Fruit fly (Drosophila melanogaster) whole organism, embryonic: Measurements from ENCODE around the gene CG15262.
A peak's percentile ranks its signal among the peaks of the same experiment; 100 is the strongest.

ENCODE experiments used
- Blimp-1 ChIP-seq: fragments of 200-800 bp; sonication (Bioruptor generic); optimal IDR thresholded peaks from 3 replicates; lab custom pipeline; 2018; ENCODE audit warnings: missing biosample characterization, missing genetic modification characterization, mild to moderate bottlenecking, moderate library complexity, missing genetic modification reagents
- CG1024 ChIP-seq: fragments of 200-800 bp; sonication (Bioruptor generic); IDR thresholded peaks from 2 replicates; pipeline ENCODE4 v1.3.6; 2022; ENCODE audit warnings: missing biosample characterization, missing genetic modification characterization
- CG10979 ChIP-seq: fragments of 200-800 bp; sonication (Bioruptor generic); optimal IDR thresholded peaks from 2 replicates; lab custom pipeline; 2018; ENCODE audit warnings: missing biosample characterization, mild to moderate bottlenecking, missing genetic modification characterization, moderate library complexity
- CG11398 ChIP-seq: fragments of 200-800 bp; sonication (Bioruptor generic); optimal IDR thresholded peaks from 2 replicates; lab custom pipeline; 2016; ENCODE audit warnings: missing biosample characterization, missing genetic modification characterization
- CG11560 ChIP-seq: fragments of 200-800 bp; sonication (Bioruptor generic); IDR thresholded peaks from 3 replicates; pipeline ENCODE4 v1.3.6; 2022; ENCODE audit warnings: missing biosample characterization, missing genetic modification characterization
- CG12104 ChIP-seq: fragments of 200-800 bp; sonication (Bioruptor generic); optimal IDR thresholded peaks from 3 replicates; lab custom pipeline; 2016; ENCODE audit warnings: missing biosample characterization, missing genetic modification characterization
- CG12659 ChIP-seq: fragments of 200-800 bp; sonication (Bioruptor generic); optimal IDR thresholded peaks from 3 replicates; lab custom pipeline; 2017; ENCODE audit warnings: mild to moderate bottlenecking, missing biosample characterization, missing genetic modification reagents, missing genetic modification characterization
- CG13287 ChIP-seq: fragments of 200-800 bp; sonication (Bioruptor generic); IDR thresholded peaks from 2 replicates; pipeline ENCODE4 v1.3.6; 2022; ENCODE audit warnings: missing biosample characterization, missing genetic modification characterization; ENCODE audit not compliant: partially characterized antibody
- CG13894 ChIP-seq: fragments of 200-800 bp; sonication (Bioruptor generic); optimal IDR thresholded peaks from 3 replicates; lab custom pipeline; 2018; ENCODE audit warnings: missing biosample characterization, mild to moderate bottlenecking, missing genetic modification characterization, moderate library complexity
- CG14710 ChIP-seq: fragments of 200-800 bp; sonication (Bioruptor generic); optimal IDR thresholded peaks from 3 replicates; lab custom pipeline; 2019; ENCODE audit warnings: missing biosample characterization, mild to moderate bottlenecking, missing genetic modification characterization, moderate library complexity
- CG14860 ChIP-seq: fragments of 200-800 bp; sonication (Bioruptor generic); IDR thresholded peaks from 3 replicates; pipeline ENCODE4 v1.3.6; 2022; ENCODE audit warnings: missing biosample characterization, missing genetic modification characterization; ENCODE audit not compliant: partially characterized antibody
- CG14965 ChIP-seq: fragments of 200-800 bp; sonication (Bioruptor generic); optimal IDR thresholded peaks from 2 replicates; lab custom pipeline; 2016; ENCODE audit warnings: missing biosample characterization, missing genetic modification characterization, borderline replicate concordance
- CG15269 ChIP-seq: fragments of 200-800 bp; sonication (Bioruptor generic); optimal IDR thresholded peaks from 2 replicates; lab custom pipeline; 2018; ENCODE audit warnings: missing biosample characterization, mild to moderate bottlenecking, missing genetic modification characterization, moderate library complexity
- CG16815 ChIP-seq: fragments of 200-800 bp; sonication (Bioruptor generic); optimal IDR thresholded peaks from 3 replicates; lab custom pipeline; 2017; ENCODE audit warnings: missing biosample characterization, mild to moderate bottlenecking, missing genetic modification characterization
- CG17385 ChIP-seq: fragments of 200-800 bp; sonication (Bioruptor generic); optimal IDR thresholded peaks from 3 replicates; lab custom pipeline; 2018; ENCODE audit warnings: missing biosample characterization, mild to moderate bottlenecking, missing genetic modification characterization
- CG17802 ChIP-seq: fragments of 200-800 bp; sonication (Bioruptor generic); optimal IDR thresholded peaks from 2 replicates; lab custom pipeline; 2018; ENCODE audit warnings: missing biosample characterization, mild to moderate bottlenecking, missing genetic modification characterization, moderate library complexity
- CG18764 ChIP-seq: fragments of 200-800 bp; sonication (Bioruptor generic); optimal IDR thresholded peaks from 3 replicates; lab custom pipeline; 2016; ENCODE audit warnings: missing biosample characterization, missing genetic modification characterization
- CG2120 ChIP-seq: fragments of 200-800 bp; sonication (Bioruptor generic); optimal IDR thresholded peaks from 3 replicates; lab custom pipeline; 2016; ENCODE audit warnings: missing biosample characterization, missing genetic modification characterization
- CG2712 ChIP-seq: fragments of 200-800 bp; optimal IDR thresholded peaks from 3 replicates; lab custom pipeline; 2019; ENCODE audit warnings: missing biosample characterization, mild to moderate bottlenecking, missing genetic modification characterization, moderate library complexity
- CG3847 ChIP-seq: fragments of 200-800 bp; sonication (Bioruptor generic); IDR thresholded peaks from 2 replicates; pipeline ENCODE4 v1.3.6; 2022; ENCODE audit warnings: missing biosample characterization, missing genetic modification characterization
- CG42726 ChIP-seq: fragments of 200-800 bp; sonication (Bioruptor generic); IDR thresholded peaks from 2 replicates; pipeline ENCODE4 v1.3.6; 2022; ENCODE audit warnings: missing biosample characterization, missing genetic modification characterization; ENCODE audit not compliant: partially characterized antibody
- CG7786 ChIP-seq: fragments of 200-800 bp; sonication (Bioruptor generic); optimal IDR thresholded peaks from 2 replicates; lab custom pipeline; 2016; ENCODE audit warnings: missing biosample characterization, missing genetic modification characterization
- CG8281 ChIP-seq: fragments of 200-800 bp; sonication (Bioruptor generic); optimal IDR thresholded peaks from 2 replicates; lab custom pipeline; 2018; ENCODE audit warnings: missing biosample characterization, mild to moderate bottlenecking, missing genetic modification characterization, moderate library complexity
- CG8924 ChIP-seq: fragments of 200-800 bp; optimal IDR thresholded peaks from 3 replicates; lab custom pipeline; 2019; ENCODE audit warnings: missing biosample characterization, mild to moderate bottlenecking, missing genetic modification characterization, moderate library complexity
- Dll ChIP-seq: fragments of 200-800 bp; sonication (Bioruptor generic); IDR thresholded peaks from 4 replicates; pipeline ENCODE4 v1.3.6; 2022; ENCODE audit warnings: missing biosample characterization, missing genetic modification characterization; ENCODE audit not compliant: partially characterized antibody
- Dref ChIP-seq: fragments of 200-800 bp; sonication (Bioruptor generic); IDR thresholded peaks from 2 replicates; pipeline ENCODE4 v1.3.6; 2022; ENCODE audit warnings: missing biosample characterization, missing genetic modification characterization
- Drgx ChIP-seq: fragments of 200-800 bp; sonication (Bioruptor generic); IDR thresholded peaks from 2 replicates; pipeline ENCODE4 v1.3.6; 2022; ENCODE audit warnings: missing biosample characterization, missing genetic modification characterization
- GATAe ChIP-seq: fragments of 200-800 bp; sonication (Bioruptor generic); conservative IDR thresholded peaks from 2 replicates; pipeline ENCODE4 v1.3.6; 2022; ENCODE audit warnings: missing biosample characterization, missing genetic modification characterization
- HHEX ChIP-seq: fragments of 200-800 bp; sonication (Bioruptor generic); optimal IDR thresholded peaks from 3 replicates; lab custom pipeline; 2017; ENCODE audit warnings: missing biosample characterization, mild to moderate bottlenecking, missing genetic modification characterization, missing genetic modification reagents
- HLH3B ChIP-seq: fragments of 200-800 bp; sonication (Bioruptor generic); IDR thresholded peaks from 2 replicates; pipeline ENCODE4 v1.3.6; 2022; ENCODE audit warnings: missing biosample characterization, missing genetic modification characterization
- Sry-β ChIP-seq: fragments of 200-800 bp; sonication (Bioruptor generic); optimal IDR thresholded peaks from 2 replicates; lab custom pipeline; 2018; ENCODE audit warnings: missing biosample characterization, mild to moderate bottlenecking, missing genetic modification characterization, moderate library complexity
- Vsx1 ChIP-seq: fragments of 200-800 bp; sonication (Bioruptor generic); optimal IDR thresholded peaks from 2 replicates; lab custom pipeline; 2017; ENCODE audit warnings: missing biosample characterization, mild to moderate bottlenecking, missing genetic modification characterization, missing genetic modification reagents
- Xbp1 ChIP-seq: fragments of 200-800 bp; sonication (Bioruptor generic); optimal IDR thresholded peaks from 3 replicates; lab custom pipeline; 2016; ENCODE audit warnings: missing biosample characterization, mild to moderate bottlenecking, missing genetic modification characterization
- YL-1 ChIP-seq: fragments of 200-800 bp; sonication (Bioruptor generic); optimal IDR thresholded peaks from 3 replicates; lab custom pipeline; 2017; ENCODE audit warnings: missing biosample characterization, mild to moderate bottlenecking, missing genetic modification characterization
- ato ChIP-seq: fragments of 200-800 bp; sonication (Bioruptor generic); IDR thresholded peaks from 2 replicates; pipeline ENCODE4 v1.3.6; 2022; ENCODE audit warnings: missing biosample characterization, missing genetic modification characterization; ENCODE audit not compliant: partially characterized antibody
- cas ChIP-seq: fragments of 200-800 bp; sonication (Bioruptor generic); IDR thresholded peaks from 2 replicates; pipeline ENCODE4 v1.3.6; 2022; ENCODE audit warnings: missing biosample characterization, missing genetic modification characterization
- gfzf ChIP-seq: fragments of 200-800 bp; sonication (Bioruptor generic); optimal IDR thresholded peaks from 2 replicates; lab custom pipeline; 2016; ENCODE audit warnings: missing biosample characterization, mild to moderate bottlenecking, missing genetic modification characterization, moderate library complexity
- grn ChIP-seq: fragments of 200-800 bp; sonication (Bioruptor generic); optimal IDR thresholded peaks from 3 replicates; lab custom pipeline; 2017; ENCODE audit warnings: missing biosample characterization, missing genetic modification characterization
- hth ChIP-seq: fragments of >200 bp; optimal IDR thresholded peaks from 2 replicates; lab custom pipeline; 2017; ENCODE audit warnings: inconsistent platforms
- ind ChIP-seq: fragments of 200-800 bp; sonication (Bioruptor generic); optimal IDR thresholded peaks from 3 replicates; lab custom pipeline; 2016; ENCODE audit warnings: missing biosample characterization, missing genetic modification characterization
- lab ChIP-seq: fragments of 200-800 bp; sonication (Bioruptor generic); optimal IDR thresholded peaks from 3 replicates; lab custom pipeline; 2017; ENCODE audit warnings: missing biosample characterization, missing genetic modification characterization, mild to moderate bottlenecking, moderate library complexity, missing genetic modification reagents
- nerfin-1 ChIP-seq: fragments of 200-800 bp; sonication (Bioruptor generic); optimal IDR thresholded peaks from 3 replicates; lab custom pipeline; 2019; ENCODE audit warnings: missing biosample characterization, mild to moderate bottlenecking, missing genetic modification characterization, moderate library complexity
- phol ChIP-seq: fragments of 200-800 bp; sonication (Bioruptor generic); optimal IDR thresholded peaks from 3 replicates; lab custom pipeline; 2018; ENCODE audit warnings: missing biosample characterization, mild to moderate bottlenecking, missing genetic modification characterization, moderate library complexity
- sens ChIP-seq: fragments of 200-800 bp; sonication (Bioruptor generic); peaks from one replicate; lab custom pipeline; 2016; ENCODE audit warnings: missing biosample characterization, missing genetic modification characterization
- slp2 ChIP-seq: fragments of 200-800 bp; sonication (Bioruptor generic); optimal IDR thresholded peaks from 2 replicates; lab custom pipeline; 2016; ENCODE audit warnings: missing biosample characterization, missing genetic modification characterization
- sug ChIP-seq: fragments of 200-800 bp; optimal IDR thresholded peaks from 2 replicates; lab custom pipeline; 2019; ENCODE audit warnings: missing biosample characterization, mild to moderate bottlenecking, missing genetic modification characterization, moderate library complexity
- trem ChIP-seq: fragments of 200-800 bp; optimal IDR thresholded peaks from 3 replicates; lab custom pipeline; 2019; ENCODE audit warnings: missing biosample characterization, mild to moderate bottlenecking, missing genetic modification characterization, moderate library complexity
- wor ChIP-seq: fragments of 200-800 bp; sonication (Bioruptor generic); IDR thresholded peaks from 2 replicates; pipeline ENCODE4 v1.3.6; 2022; ENCODE audit warnings: missing biosample characterization, missing genetic modification characterization
- zf30C ChIP-seq: fragments of 200-800 bp; sonication (Bioruptor generic); optimal IDR thresholded peaks from 3 replicates; lab custom pipeline; 2018; ENCODE audit warnings: missing biosample characterization, mild to moderate bottlenecking, missing genetic modification characterization

CG15262 gene

dm6 chr2L:15254229-15254861 lies 43.3 kb upstream of the CG15262 start (continued):
- TF ChIP-seq wor (peak; percentile 40; the same call in 1 of the 2 replicates), Xbp1 (GFP tag; lab: Kevin White, UChicago) (peak; percentile 41), ind (peak; percentile 43), CG14860 (GFP tag; lab: Robert Waterston, UW) (no peak), CG1024 (GFP tag; lab: Robert Waterston, UW) (no peak), CG12104 (GFP tag; lab: Kevin White, UChicago) (peak; percentile 10), CG13894 (tag; lab: Kevin White, UChicago) (no peak), Vsx1 (GFP tag; lab: Kevin White, UChicago) (no peak), zf30C (peak; percentile 50), CG13287 (GFP tag; lab: Robert Waterston, UW) (no peak; the same call in 1 of the 2 replicates), CG11398 (GFP tag; lab: Kevin White, UChicago) (peak; percentile 48), lab (GFP tag; lab: Kevin White, UChicago) (peak; percentile 71), CG15269 (no peak), ato (GFP tag; lab: Robert Waterston, UW) (no peak), CG3847 (GFP tag; lab: Robert Waterston, UW) (peak; percentile 23; the same call in 1 of the 2 replicates), CG8924 (peak; percentile 46), CG14710 (tag; lab: Kevin White, UChicago) (peak; percentile 31), HLH3B (peak; percentile 40; the same call in 1 of the 2 replicates), CG8281 (tag; lab: Kevin White, UChicago) (peak; percentile 32), CG2120 (GFP tag; lab: Kevin White, UChicago) (peak; percentile 76), CG17802 (tag; lab: Kevin White, UChicago) (peak; percentile 10), Dll (GFP tag; lab: Robert Waterston, UW) (no peak), CG14965 (GFP tag; lab: Kevin White, UChicago) (no peak), GATAe (peak; percentile 91), CG42726 (GFP tag; lab: Robert Waterston, UW) (no peak), CG7786 (GFP tag; lab: Kevin White, UChicago) (peak; percentile 41), CG11560 (tag; lab: Robert Waterston, UW) (no peak), Drgx (peak; percentile 54), Blimp-1 (GFP tag; lab: Kevin White, UChicago) (peak; percentile 53), HHEX (GFP tag; lab: Kevin White, UChicago) (peak; percentile 72)

dm6 chr2L:15256249-15256648 lies 41.4 kb upstream of the CG15262 start, which contains the start of the genes PolD3 and Uxt:
TSS of gene PolD3 (minus strand) at chr2L:15256304.
TSS of gene Uxt (plus strand) at chr2L:15256581.
- no peak for TF ChIP-seq nerfin-1
- TF ChIP-seq CG11560 (tag; lab: Robert Waterston, UW), result no peak
- no peak for TF ChIP-seq hth
- TF ChIP-seq cas (GFP tag; lab: Robert Waterston, UW), result no peak
- peak; percentile 98 for TF ChIP-seq trem (tag; lab: Kevin White, UChicago)
- peak; percentile 11 for TF ChIP-seq CG2712 (tag; lab: Kevin White, UChicago)
- TF ChIP-seq slp2 (GFP tag; lab: Kevin White, UChicago), result no peak
- TF ChIP-seq phol (tag; lab: Kevin White, UChicago), result peak; percentile 32
- peak; percentile 63 for TF ChIP-seq gfzf (GFP tag; lab: Kevin White, UChicago)
- peak; percentile 59 for TF ChIP-seq Dref
- TF ChIP-seq CG16815 (GFP tag; lab: Kevin White, UChicago), result no peak
- TF ChIP-seq Dll (GFP tag; lab: Robert Waterston, UW), result peak; percentile 64; the same call in 1 of the 4 replicates
- TF ChIP-seq YL-1, result peak; percentile 34
- TF ChIP-seq sug (tag; lab: Kevin White, UChicago), result peak; percentile 3
- peak; percentile 32 for TF ChIP-seq CG12659 (GFP tag; lab: Kevin White, UChicago)
- peak; percentile 94 for TF ChIP-seq CG17385 (GFP tag; lab: Kevin White, UChicago)
- TF ChIP-seq CG18764 (GFP tag; lab: Kevin White, UChicago), result no peak
- peak; percentile 13 for TF ChIP-seq sens (GFP tag; lab: Kevin White, UChicago)
- no peak for TF ChIP-seq HHEX (GFP tag; lab: Kevin White, UChicago)
- peak; percentile 60 for TF ChIP-seq grn
- no peak for TF ChIP-seq CG10979 (tag; lab: Kevin White, UChicago)
- peak; percentile 90 for TF ChIP-seq Sry-β
